Worm (Caenorhabditis elegans) whole organism, late embryonic: ENCODE measurements around the gene idpp-14.

Experiments used
- C08G9.2 ChIP-seq: sonication (generic microtip); optimal IDR thresholded peaks from 2 replicates; lab custom pipeline; 2016; ENCODE audit warnings: mild to moderate bottlenecking, missing genetic modification characterization, moderate library complexity, missing compliant biosample characterization
- elt-2 ChIP-seq: sonication (generic microtip); optimal IDR thresholded peaks from 2 replicates; lab custom pipeline; 2016; ENCODE audit warnings: missing genetic modification reagents, missing genetic modification characterization, missing compliant biosample characterization
- odd-2 ChIP-seq: sonication (generic microtip); optimal IDR thresholded peaks from 2 replicates; lab custom pipeline; 2017; ENCODE audit warnings: antibody characterized with exemption, mild to moderate bottlenecking, missing genetic modification characterization, missing compliant biosample characterization

DNA sequence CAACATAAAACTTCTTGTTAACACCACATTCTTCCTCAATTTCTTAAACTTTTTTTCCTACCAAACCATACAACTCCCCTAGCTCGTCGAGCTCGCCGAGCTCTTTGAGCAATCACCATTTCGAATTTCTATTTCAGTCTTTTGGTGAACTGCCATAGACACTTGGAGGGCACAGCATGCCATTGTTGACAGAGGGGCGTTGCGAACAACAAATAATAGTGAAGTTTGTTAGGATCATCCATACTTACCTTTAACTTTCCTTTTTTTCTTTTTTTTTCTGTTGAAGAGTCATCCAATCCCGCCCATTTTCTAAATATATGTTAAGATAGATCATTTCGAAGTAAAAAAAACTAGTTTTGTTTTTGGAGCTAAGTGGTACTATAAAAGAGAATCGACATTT, at the start of gene idpp-14:
- no peak for TF ChIP-seq elt-2
- TF ChIP-seq odd-2, result no peak
- no peak for TF ChIP-seq C08G9.2 (tag; lab: Kevin White, UChicago)
